Fruit fly (Drosophila melanogaster) whole organism, wandering third instar larva: ENCODE measurements around the gene Serinc.

Experiments
- Abd-B ChIP-seq: fragments of >200 bp; optimal IDR thresholded peaks from 2 replicates; lab custom pipeline; 2017; ENCODE audit warnings: missing biosample characterization, missing genetic modification characterization
- CG32264 ChIP-seq: fragments of 200-800 bp; sonication (Bioruptor generic); optimal IDR thresholded peaks from 2 replicates; lab custom pipeline; 2016; ENCODE audit warnings: missing biosample characterization, missing genetic modification characterization
- CG9705 ChIP-seq: fragments of 200-800 bp; sonication (Bioruptor generic); optimal IDR thresholded peaks from 2 replicates; lab custom pipeline; 2018; ENCODE audit warnings: missing biosample characterization, mild to moderate bottlenecking, missing genetic modification characterization
- CrebA ChIP-seq: fragments of 200-800 bp; sonication (Bioruptor generic); optimal IDR thresholded peaks from 2 replicates; lab custom pipeline; 2016; ENCODE audit warnings: missing biosample characterization, mild to moderate bottlenecking, missing genetic modification characterization, borderline replicate concordance
- Dfd ChIP-seq: fragments of >200 bp; optimal IDR thresholded peaks from 2 replicates; lab custom pipeline; 2017; ENCODE audit warnings: missing biosample characterization, missing genetic modification characterization
- Dif ChIP-seq: fragments of 200-275, 200-300 bp; sonication (Bioruptor generic); optimal IDR thresholded peaks from 2 replicates; lab custom pipeline; 2018; ENCODE audit warnings: missing biosample characterization, missing genetic modification characterization; ENCODE audit not compliant: partially characterized antibody
- GATAd ChIP-seq: sonication (Bioruptor generic); optimal IDR thresholded peaks from 2 replicates; lab custom pipeline; 2016; ENCODE audit warnings: missing biosample characterization, missing genetic modification characterization
- HLH106 ChIP-seq: fragments of 200-800 bp; optimal IDR thresholded peaks from 3 replicates; lab custom pipeline; 2019; ENCODE audit warnings: missing biosample characterization, mild to moderate bottlenecking, missing genetic modification characterization, moderate library complexity
- Hnf4 ChIP-seq: fragments of 200-800 bp; sonication (Bioruptor generic); optimal IDR thresholded peaks from 2 replicates; lab custom pipeline; 2016; ENCODE audit warnings: missing biosample characterization, mild to moderate bottlenecking, missing genetic modification characterization
- Hr78 ChIP-seq: fragments of >200 bp; optimal IDR thresholded peaks from 2 replicates; lab custom pipeline; 2017; ENCODE audit warnings: missing biosample characterization, missing genetic modification characterization
- Hr83 ChIP-seq: fragments of 200-300 bp; sonication (Bioruptor generic); optimal IDR thresholded peaks from 2 replicates; lab custom pipeline; 2016; ENCODE audit warnings: missing biosample characterization, mild to moderate bottlenecking, missing genetic modification characterization, moderate library complexity; ENCODE audit not compliant: poor library complexity, severe bottlenecking
- Jra ChIP-seq: sonication (Bioruptor generic); optimal IDR thresholded peaks from 2 replicates; lab custom pipeline; 2016; ENCODE audit warnings: missing biosample characterization, missing genetic modification characterization
- Mio ChIP-seq: sonication (Bioruptor generic); optimal IDR thresholded peaks from 2 replicates; lab custom pipeline; 2016; ENCODE audit warnings: missing biosample characterization, missing genetic modification characterization
- Myc ChIP-seq: fragments of >200 bp; optimal IDR thresholded peaks from 2 replicates; lab custom pipeline; 2017
- N ChIP-seq: fragments of >200 bp; optimal IDR thresholded peaks from 2 replicates; lab custom pipeline; 2018; ENCODE audit warnings: missing biosample characterization, missing external identifiers, missing genetic modification characterization
- OdsH ChIP-seq: fragments of 200-800 bp; sonication (Bioruptor generic); optimal IDR thresholded peaks from 2 replicates; lab custom pipeline; 2016; ENCODE audit warnings: missing biosample characterization, mild to moderate bottlenecking, missing genetic modification characterization
- Rel ChIP-seq, 2 experiments: fragments of 200-800 bp; sonication (Bioruptor generic) in 1 of 2; optimal IDR thresholded peaks; 2 replicates in 1 of 2; 3 replicates in 1 of 2; lab custom pipeline; 2016 to 2019; ENCODE audit warnings: mild to moderate bottlenecking in 2 of 2, missing biosample characterization in 2 of 2, missing genetic modification characterization in 2 of 2, moderate library complexity in 1 of 2
- Sp1 ChIP-seq: fragments of 200-800 bp; sonication (Bioruptor generic); optimal IDR thresholded peaks from 3 replicates; lab custom pipeline; 2019; ENCODE audit warnings: missing biosample characterization, mild to moderate bottlenecking, missing genetic modification characterization, moderate library complexity
- Vsx2 ChIP-seq: fragments of 200-300, 225-300 bp; sonication (Bioruptor generic); optimal IDR thresholded peaks from 2 replicates; lab custom pipeline; 2018; ENCODE audit warnings: missing biosample characterization, missing genetic modification characterization; ENCODE audit not compliant: partially characterized antibody
- br ChIP-seq: fragments of 200-800 bp; sonication (Bioruptor generic); optimal IDR thresholded peaks from 2 replicates; lab custom pipeline; 2016; ENCODE audit warnings: missing biosample characterization, missing genetic modification characterization
- brk ChIP-seq: fragments of 200-800 bp; sonication (Bioruptor generic); optimal IDR thresholded peaks from 2 replicates; lab custom pipeline; 2016; ENCODE audit warnings: missing biosample characterization, mild to moderate bottlenecking, missing genetic modification characterization
- dl ChIP-seq, 2 experiments: fragments of 175-275, 200-275 bp in 1 of 2; fragments of 200-275 bp in 1 of 2; sonication (Bioruptor generic); optimal IDR thresholded peaks; lab custom pipeline; 2018; ENCODE audit warnings: mild to moderate bottlenecking in 2 of 2, missing biosample characterization in 2 of 2, missing genetic modification characterization in 2 of 2, moderate library complexity in 2 of 2; ENCODE audit not compliant: partially characterized antibody in 2 of 2, insufficient read depth in 1 of 2
- dmrt93B ChIP-seq: fragments of 200-800 bp; sonication (Bioruptor generic); optimal IDR thresholded peaks from 2 replicates; lab custom pipeline; 2018; ENCODE audit warnings: missing biosample characterization, mild to moderate bottlenecking, missing genetic modification characterization
- dsf ChIP-seq: sonication (Bioruptor generic); optimal IDR thresholded peaks from 2 replicates; lab custom pipeline; 2016; ENCODE audit warnings: missing biosample characterization, missing genetic modification characterization, borderline replicate concordance
- ey ChIP-seq: fragments of 200-800 bp; sonication (Bioruptor generic); optimal IDR thresholded peaks from 2 replicates; lab custom pipeline; 2016; ENCODE audit warnings: missing biosample characterization, missing genetic modification characterization
- foxo ChIP-seq, 2 experiments: fragments of 200-800 bp; sonication (Bioruptor generic); optimal IDR thresholded peaks; 2 replicates in 1 of 2; 3 replicates in 1 of 2; lab custom pipeline; 2016 to 2017; ENCODE audit warnings: missing biosample characterization in 2 of 2, missing genetic modification characterization in 2 of 2
- fru ChIP-seq: fragments of 200-800 bp; sonication (Bioruptor generic); optimal IDR thresholded peaks from 3 replicates; lab custom pipeline; 2016; ENCODE audit warnings: missing biosample characterization, mild to moderate bottlenecking, missing genetic modification characterization
- h ChIP-seq: fragments of 200-800 bp; sonication (Bioruptor generic); optimal IDR thresholded peaks from 3 replicates; lab custom pipeline; 2016; ENCODE audit warnings: missing biosample characterization, mild to moderate bottlenecking, missing genetic modification characterization
- jim ChIP-seq: fragments of 175-275, 200-325 bp; sonication (Bioruptor generic); optimal IDR thresholded peaks from 2 replicates; lab custom pipeline; 2016; ENCODE audit warnings: missing biosample characterization, mild to moderate bottlenecking, missing genetic modification characterization
- lola ChIP-seq: fragments of >200 bp; optimal IDR thresholded peaks from 2 replicates; lab custom pipeline; 2017; ENCODE audit warnings: missing biosample characterization, missing genetic modification characterization
- pan ChIP-seq: fragments of >200 bp; optimal IDR thresholded peaks from 2 replicates; lab custom pipeline; 2017
- psq ChIP-seq: fragments of 200-800 bp; sonication (Bioruptor generic); optimal IDR thresholded peaks from 3 replicates; lab custom pipeline; 2017; ENCODE audit warnings: missing biosample characterization, mild to moderate bottlenecking, missing genetic modification characterization, moderate library complexity
- rgr ChIP-seq: fragments of 200-800 bp; sonication (Bioruptor generic); optimal IDR thresholded peaks from 3 replicates; lab custom pipeline; 2016; ENCODE audit warnings: missing biosample characterization, mild to moderate bottlenecking, missing genetic modification characterization
- sage ChIP-seq: fragments of 200-800 bp; sonication (Bioruptor generic); optimal IDR thresholded peaks from 2 replicates; lab custom pipeline; 2016; ENCODE audit warnings: missing biosample characterization, mild to moderate bottlenecking, missing genetic modification characterization
- sv ChIP-seq: fragments of 200-800 bp; sonication (Bioruptor generic); optimal IDR thresholded peaks from 3 replicates; lab custom pipeline; 2016; ENCODE audit warnings: missing biosample characterization, missing genetic modification characterization
- tai ChIP-seq: sonication (Bioruptor generic); optimal IDR thresholded peaks from 2 replicates; lab custom pipeline; 2016; ENCODE audit warnings: missing biosample characterization, missing genetic modification characterization
- usp ChIP-seq: fragments of >200 bp; optimal IDR thresholded peaks from 2 replicates; lab custom pipeline; 2017; ENCODE audit warnings: missing biosample characterization, missing genetic modification characterization
- woc ChIP-seq: sonication (Bioruptor generic); optimal IDR thresholded peaks from 2 replicates; lab custom pipeline; 2016; ENCODE audit warnings: missing biosample characterization, mild to moderate bottlenecking, missing genetic modification characterization

Serinc gene

dm6 chr3L:16380770-16381169, 31.8 kb upstream of the Serinc start:
- TF ChIP-seq dsf (GFP tag; lab: Kevin White, UChicago) (no peak), Mio (GFP tag; lab: Kevin White, UChicago) (no peak), Dfd (GFP tag; lab: Kevin White, UChicago) (no peak), psq (GFP tag; lab: Kevin White, UChicago) (no peak), Rel (GFP tag; optimal IDR thresholded peaks at IDR 0.05; lab: Kevin White, UChicago) (no peak), Rel (tag; optimal IDR thresholded peaks at IDR 0.05; lab: Kevin White, UChicago) (no peak), CrebA (GFP tag; lab: Kevin White, UChicago) (no peak), dmrt93B (GFP tag; lab: Kevin White, UChicago) (no peak), rgr (GFP tag; lab: Kevin White, UChicago) (peak; percentile 46), Hr78 (GFP tag; lab: Kevin White, UChicago) (no peak), Vsx2 (no peak), lola (GFP tag; lab: Kevin White, UChicago) (no peak), CG9705 (GFP tag; lab: Kevin White, UChicago) (no peak), br (GFP tag; lab: Kevin White, UChicago) (peak; percentile 25), tai (GFP tag; lab: Kevin White, UChicago) (no peak), usp (GFP tag; lab: Kevin White, UChicago) (no peak), brk (GFP tag; lab: Kevin White, UChicago) (no peak), OdsH (GFP tag; lab: Kevin White, UChicago) (peak; percentile 36), dl (GFP tag; optimal IDR thresholded peaks at IDR 0.05; lab: Kevin White, UChicago; ENCODE audit: insufficient read depth in 1 of 2, partially characterized antibody in 2 of 2) (no peak), HLH106 (tag; lab: Kevin White, UChicago) (no peak), Hr83 (GFP tag; lab: Kevin White, UChicago) (no peak), Abd-B (GFP tag; lab: Kevin White, UChicago) (no peak), pan (no peak), Sp1 (GFP tag; lab: Kevin White, UChicago) (no peak), sv (GFP tag; lab: Kevin White, UChicago) (peak; percentile 51), N (no peak), fru (peak; percentile 10), foxo (GFP tag; optimal IDR thresholded peaks at IDR 0.05; lab: Kevin White, UChicago) (peak in 1 of 2 experiments; percentile 55), Jra (GFP tag; lab: Kevin White, UChicago) (no peak), Myc (no peak), GATAd (GFP tag; lab: Kevin White, UChicago) (no peak), h (GFP tag; lab: Kevin White, UChicago) (peak; percentile 50), ey (GFP tag; lab: Kevin White, UChicago) (peak; percentile 43), CG32264 (GFP tag; lab: Kevin White, UChicago) (no peak), sage (GFP tag; lab: Kevin White, UChicago) (no peak), Hnf4 (GFP tag; lab: Kevin White, UChicago) (no peak), woc (GFP tag; lab: Kevin White, UChicago) (no peak), Dif (GFP tag; lab: Kevin White, UChicago) (no peak), jim (no peak)

- TF ChIP-seq Myc (peak; percentile 10), fru (peak; percentile 31), jim (no peak), sage (GFP tag; lab: Kevin White, UChicago) (no peak), GATAd (GFP tag; lab: Kevin White, UChicago) (peak; percentile 96)
These were observed 31.2 kb upstream of the Serinc start, which contains the start of gene Agpat4 for dm6 chr3L:16381184-16381797. Agpat4 (minus strand) TSS chr3L:16381570.
